Fruit fly (Drosophila melanogaster) whole organism, embryonic: Measurements from ENCODE around the gene CG13996.

Experiments used
- CG10209 ChIP-seq: fragments of 200-800 bp; sonication (Bioruptor generic); optimal IDR thresholded peaks from 3 replicates; lab custom pipeline; 2017; ENCODE audit warnings: missing biosample characterization, mild to moderate bottlenecking, missing genetic modification characterization, missing genetic modification reagents
- CG10267 ChIP-seq: fragments of 200-800 bp; sonication (Bioruptor generic); optimal IDR thresholded peaks from 2 replicates; lab custom pipeline; 2018; ENCODE audit warnings: missing biosample characterization, mild to moderate bottlenecking, missing genetic modification characterization, moderate library complexity
- CG10543 ChIP-seq: fragments of 200-800 bp; sonication (Bioruptor generic); optimal IDR thresholded peaks from 3 replicates; lab custom pipeline; 2017; ENCODE audit warnings: missing biosample characterization, mild to moderate bottlenecking, missing genetic modification characterization, moderate library complexity
- CG13424 ChIP-seq: fragments of 200-800 bp; sonication (Bioruptor generic); optimal IDR thresholded peaks from 2 replicates; lab custom pipeline; 2019; ENCODE audit warnings: missing biosample characterization, mild to moderate bottlenecking, missing genetic modification characterization, moderate library complexity
- CG14441 ChIP-seq: fragments of 200-800 bp; sonication (Bioruptor generic); IDR thresholded peaks from 2 replicates; pipeline ENCODE4 v1.3.6; 2022; ENCODE audit warnings: missing biosample characterization, missing genetic modification characterization
- CG14710 ChIP-seq: fragments of 200-800 bp; sonication (Bioruptor generic); optimal IDR thresholded peaks from 3 replicates; lab custom pipeline; 2019; ENCODE audit warnings: missing biosample characterization, mild to moderate bottlenecking, missing genetic modification characterization, moderate library complexity
- CG15073 ChIP-seq: fragments of 200-800 bp; sonication (Bioruptor generic); optimal IDR thresholded peaks from 2 replicates; lab custom pipeline; 2016; ENCODE audit warnings: missing biosample characterization, missing genetic modification characterization
- CG15269 ChIP-seq: fragments of 200-800 bp; sonication (Bioruptor generic); optimal IDR thresholded peaks from 2 replicates; lab custom pipeline; 2018; ENCODE audit warnings: missing biosample characterization, mild to moderate bottlenecking, missing genetic modification characterization, moderate library complexity
- CG15479 ChIP-seq: fragments of 200-800 bp; sonication (Bioruptor generic); optimal IDR thresholded peaks from 3 replicates; lab custom pipeline; 2019; ENCODE audit warnings: missing biosample characterization, mild to moderate bottlenecking, missing genetic modification characterization, moderate library complexity
- CG1603 ChIP-seq: fragments of 200-800 bp; sonication (Bioruptor generic); optimal IDR thresholded peaks from 2 replicates; lab custom pipeline; 2019; ENCODE audit warnings: missing biosample characterization, mild to moderate bottlenecking, missing genetic modification characterization, moderate library complexity
- CG3163 ChIP-seq: fragments of 200-800 bp; sonication (Bioruptor generic); optimal IDR thresholded peaks from 3 replicates; lab custom pipeline; 2016; ENCODE audit warnings: missing biosample characterization, missing genetic modification characterization
- CG3726 ChIP-seq: fragments of 200-800 bp; sonication (Bioruptor generic); IDR thresholded peaks from 3 replicates; pipeline ENCODE4, ENCODE4 v1.3.6; 2022; ENCODE audit warnings: missing biosample characterization, missing genetic modification characterization
- CG7372 ChIP-seq: fragments of 200-800 bp; sonication (Bioruptor generic); IDR thresholded peaks from 2 replicates; pipeline ENCODE4 v1.3.6; 2022; ENCODE audit warnings: missing biosample characterization, missing genetic modification characterization
- CG7745 ChIP-seq: fragments of 200-800 bp; sonication (Bioruptor generic); optimal IDR thresholded peaks from 2 replicates; lab custom pipeline; 2018; ENCODE audit warnings: missing biosample characterization, mild to moderate bottlenecking, missing genetic modification characterization, moderate library complexity
- CG7786 ChIP-seq: fragments of 200-800 bp; sonication (Bioruptor generic); optimal IDR thresholded peaks from 2 replicates; lab custom pipeline; 2016; ENCODE audit warnings: missing biosample characterization, missing genetic modification characterization
- Camta ChIP-seq: fragments of 200-800 bp; sonication (Bioruptor generic); optimal IDR thresholded peaks from 2 replicates; lab custom pipeline; 2016; ENCODE audit warnings: missing biosample characterization, missing genetic modification characterization
- Deaf1 ChIP-seq: fragments of 200-800 bp; optimal IDR thresholded peaks from 3 replicates; lab custom pipeline; 2019; ENCODE audit warnings: missing biosample characterization, mild to moderate bottlenecking, missing genetic modification characterization, moderate library complexity
- Dek ChIP-seq: fragments of 200-800 bp; sonication (Bioruptor generic); optimal IDR thresholded peaks from 3 replicates; lab custom pipeline; 2019; ENCODE audit warnings: missing biosample characterization, mild to moderate bottlenecking, missing genetic modification characterization, moderate library complexity
- Dref ChIP-seq: fragments of 200-800 bp; sonication (Bioruptor generic); IDR thresholded peaks from 2 replicates; pipeline ENCODE4 v1.3.6; 2022; ENCODE audit warnings: missing biosample characterization, missing genetic modification characterization
- Ets65A ChIP-seq: fragments of 200-800 bp; sonication (Bioruptor generic); peaks from one replicate; lab custom pipeline; 2016; ENCODE audit warnings: missing biosample characterization, missing genetic modification characterization
- H15 ChIP-seq: fragments of 200-800 bp; sonication (Bioruptor generic); IDR thresholded peaks from 3 replicates; pipeline ENCODE4 v1.3.6; 2022; ENCODE audit warnings: missing biosample characterization, missing genetic modification characterization
- HLHmδ ChIP-seq: fragments of 200-800 bp; sonication (Bioruptor generic); optimal IDR thresholded peaks from 2 replicates; lab custom pipeline; 2018; ENCODE audit warnings: missing biosample characterization, mild to moderate bottlenecking, missing genetic modification characterization, moderate library complexity
- HmgZ ChIP-seq: fragments of 200-800 bp; sonication (Bioruptor generic); optimal IDR thresholded peaks from 2 replicates; lab custom pipeline; 2018; ENCODE audit warnings: missing biosample characterization, mild to moderate bottlenecking, missing genetic modification characterization
- Hmx ChIP-seq: fragments of 200-800 bp; sonication (Bioruptor generic); optimal IDR thresholded peaks from 2 replicates; lab custom pipeline; 2016; ENCODE audit warnings: missing biosample characterization, missing genetic modification characterization
- Mad ChIP-seq: fragments of 200-800 bp; sonication (Bioruptor generic); optimal IDR thresholded peaks from 2 replicates; lab custom pipeline; 2016; ENCODE audit warnings: missing biosample characterization, missing genetic modification characterization
- NC2β ChIP-seq: fragments of 200-800 bp; sonication (Bioruptor generic); optimal IDR thresholded peaks from 2 replicates; lab custom pipeline; 2016; ENCODE audit warnings: missing biosample characterization, missing genetic modification characterization
- NK7.1 ChIP-seq: fragments of 200-800 bp; sonication (Bioruptor generic); optimal IDR thresholded peaks from 3 replicates; lab custom pipeline; 2016; ENCODE audit warnings: missing biosample characterization, missing genetic modification characterization
- Sin3A ChIP-seq: fragments of >200 bp; optimal IDR thresholded peaks from 2 replicates; lab custom pipeline; 2018
- Spps ChIP-seq: fragments of 200-800 bp; sonication (Bioruptor generic); optimal IDR thresholded peaks from 2 replicates; lab custom pipeline; 2018; ENCODE audit warnings: missing biosample characterization, mild to moderate bottlenecking, missing genetic modification characterization
- Usf ChIP-seq: fragments of 200-800 bp; sonication (Bioruptor generic); optimal IDR thresholded peaks from 2 replicates; lab custom pipeline; 2017; ENCODE audit warnings: missing genotype, missing biosample characterization, missing genetic modification characterization
- bigmax ChIP-seq: fragments of 200-800 bp; sonication (Bioruptor generic); optimal IDR thresholded peaks from 2 replicates; lab custom pipeline; 2018; ENCODE audit warnings: missing biosample characterization, mild to moderate bottlenecking, missing genetic modification characterization
- chinmo ChIP-seq: fragments of 200-800 bp; sonication (Bioruptor generic); IDR thresholded peaks from 4 replicates; pipeline ENCODE4 v1.3.6; 2022; ENCODE audit warnings: missing biosample characterization, missing genetic modification characterization; ENCODE audit not compliant: partially characterized antibody
- dpn ChIP-seq, 2 experiments: fragments of 200-800 bp; sonication (Bioruptor generic); optimal IDR thresholded peaks; 3 replicates each; lab custom pipeline; 2016; ENCODE audit warnings: missing biosample characterization in 2 of 2, missing genetic modification characterization in 2 of 2
- fd96Cb ChIP-seq: fragments of 200-800 bp; sonication (Bioruptor generic); optimal IDR thresholded peaks from 2 replicates; lab custom pipeline; 2018; ENCODE audit warnings: missing biosample characterization, mild to moderate bottlenecking, missing genetic modification characterization, moderate library complexity
- gcm ChIP-seq: fragments of 200-800 bp; sonication (Bioruptor generic); optimal IDR thresholded peaks from 2 replicates; lab custom pipeline; 2019; ENCODE audit warnings: missing biosample characterization, mild to moderate bottlenecking, missing genetic modification characterization, moderate library complexity
- gem ChIP-seq: fragments of 200-800 bp; sonication (Bioruptor generic); optimal IDR thresholded peaks from 2 replicates; lab custom pipeline; 2019; ENCODE audit warnings: missing biosample characterization, mild to moderate bottlenecking, missing genetic modification characterization, moderate library complexity
- gfzf ChIP-seq: fragments of 200-800 bp; sonication (Bioruptor generic); optimal IDR thresholded peaks from 2 replicates; lab custom pipeline; 2016; ENCODE audit warnings: missing biosample characterization, mild to moderate bottlenecking, missing genetic modification characterization, moderate library complexity
- gsb ChIP-seq: fragments of 200-800 bp; sonication (Bioruptor generic); IDR thresholded peaks from 2 replicates; pipeline ENCODE4 v1.3.6; 2022; ENCODE audit warnings: missing biosample characterization, missing genetic modification characterization
- ind ChIP-seq: fragments of 200-800 bp; sonication (Bioruptor generic); optimal IDR thresholded peaks from 3 replicates; lab custom pipeline; 2016; ENCODE audit warnings: missing biosample characterization, missing genetic modification characterization
- jigr1 ChIP-seq: fragments of 200-800 bp; sonication (Bioruptor generic); IDR thresholded peaks from 3 replicates; pipeline ENCODE4 v1.3.6; 2022; ENCODE audit warnings: missing biosample characterization, missing genetic modification characterization
- jing ChIP-seq: fragments of 200-800 bp; sonication (Bioruptor generic); optimal IDR thresholded peaks from 2 replicates; lab custom pipeline; 2018; ENCODE audit warnings: missing biosample characterization, mild to moderate bottlenecking, missing genetic modification characterization
- lola ChIP-seq, 3 experiments: fragments of >200 bp in 2 of 3; fragments of 200-800 bp in 1 of 3; sonication (Bioruptor generic) in 1 of 3; optimal IDR thresholded peaks; 2 replicates each; lab custom pipeline; 2017 to 2019; ENCODE audit warnings: missing biosample characterization in 3 of 3, missing genetic modification characterization in 3 of 3, mild to moderate bottlenecking in 1 of 3, moderate library complexity in 1 of 3
- pho ChIP-seq: fragments of 200-800 bp; sonication (Bioruptor generic); optimal IDR thresholded peaks from 2 replicates; lab custom pipeline; 2016; ENCODE audit warnings: missing biosample characterization, missing genetic modification characterization
- sna ChIP-seq: fragments of 200-800 bp; sonication (Bioruptor generic); IDR thresholded peaks from 2 replicates; pipeline ENCODE4 v1.3.6; 2022; ENCODE audit warnings: missing biosample characterization, missing genetic modification characterization; ENCODE audit not compliant: partially characterized antibody
- tna ChIP-seq: fragments of 200-800 bp; sonication (Bioruptor generic); IDR thresholded peaks from 2 replicates; pipeline ENCODE4 v1.3.6; 2022; ENCODE audit warnings: missing biosample characterization, missing genetic modification characterization; ENCODE audit not compliant: partially characterized antibody
- ttk ChIP-seq: fragments of 200-800 bp; sonication (Bioruptor generic); IDR thresholded peaks from 2 replicates; pipeline ENCODE4 v2.1.2; 2022; ENCODE audit warnings: missing biosample characterization, missing genetic modification characterization
- tup ChIP-seq: fragments of 200-800 bp; sonication (Bioruptor generic); optimal IDR thresholded peaks from 2 replicates; lab custom pipeline; 2016; ENCODE audit warnings: missing biosample characterization, mild to moderate bottlenecking, missing genetic modification characterization, moderate library complexity
- twi ChIP-seq: fragments of 200-800 bp; optimal IDR thresholded peaks from 2 replicates; lab custom pipeline; 2019; ENCODE audit warnings: missing biosample characterization, mild to moderate bottlenecking, missing genetic modification characterization, moderate library complexity
- unpg ChIP-seq: fragments of 200-800 bp; sonication (Bioruptor generic); optimal IDR thresholded peaks from 3 replicates; lab custom pipeline; 2018; ENCODE audit warnings: missing biosample characterization, mild to moderate bottlenecking, missing genetic modification characterization, moderate library complexity
- zfh1 ChIP-seq: fragments of 200-800 bp; sonication (Bioruptor generic); IDR thresholded peaks from 3 replicates; pipeline ENCODE4 v1.3.6; 2022; ENCODE audit warnings: missing biosample characterization, missing genetic modification characterization

Gene CG13996

DNA sequence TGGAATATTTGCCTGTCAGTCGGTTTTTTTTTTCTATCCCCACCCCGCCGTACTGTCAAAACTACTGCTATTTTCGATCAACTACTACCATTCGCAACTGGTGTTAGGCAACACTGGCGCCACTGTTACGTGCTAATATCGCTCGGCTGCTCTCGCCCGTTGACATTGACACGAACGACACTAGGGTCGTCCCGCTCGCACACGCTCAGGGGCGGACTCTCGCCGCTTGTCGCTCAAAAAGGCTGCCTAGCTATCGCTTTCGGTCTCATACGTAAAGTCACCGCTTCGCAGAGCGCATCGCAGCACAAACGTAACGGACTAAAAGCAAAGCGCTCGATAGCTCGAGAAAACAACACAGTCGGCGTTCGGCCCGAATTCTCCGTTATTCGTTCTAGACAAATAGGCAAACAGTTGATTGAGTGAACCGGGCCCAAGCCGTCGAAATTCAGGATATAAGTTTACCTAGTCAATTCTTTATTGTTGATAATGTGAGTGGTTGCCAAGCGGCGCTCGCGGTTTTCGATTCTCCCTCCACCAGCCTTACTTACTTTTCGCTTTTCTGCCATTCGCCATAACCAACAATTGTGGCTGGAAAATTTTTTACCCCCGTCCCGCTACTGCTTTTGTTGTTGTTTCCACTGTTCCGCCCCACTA, 38.2 kb upstream of the CG13996 start (continued):
- TF ChIP-seq Ets65A (GFP tag; lab: Kevin White, UChicago) (no peak), Deaf1 (tag; lab: Kevin White, UChicago) (peak; percentile 72), Dek (peak; percentile 41), CG10543 (GFP tag; lab: Kevin White, UChicago) (peak; percentile 94), CG10209 (GFP tag; lab: Kevin White, UChicago) (peak; percentile 18), HmgZ (tag; lab: Kevin White, UChicago) (peak; percentile 78), tna (GFP tag; lab: Robert Waterston, UW) (no peak), pho (GFP tag; lab: Kevin White, UChicago) (peak; percentile 38), CG3163 (GFP tag; lab: Kevin White, UChicago) (peak; percentile 43), NK7.1 (GFP tag; lab: Kevin White, UChicago) (peak; percentile 33), jing (GFP tag; lab: Kevin White, UChicago) (no peak), ind (GFP tag; lab: Kevin White, UChicago) (no peak), gcm (GFP tag; lab: Kevin White, UChicago) (no peak), lola (GFP tag; optimal IDR thresholded peaks at IDR 0.05; lab: Kevin White, UChicago) (no peak), chinmo (no peak), Usf (GFP tag; lab: Kevin White, UChicago) (no peak), HLHmδ (GFP tag; lab: Kevin White, UChicago) (peak; percentile 44), CG1603 (peak; percentile 56), CG14441 (GFP tag; lab: Robert Waterston, UW) (no peak), tup (no peak), Mad (GFP tag; lab: Kevin White, UChicago) (no peak), CG15479 (GFP tag; lab: Kevin White, UChicago) (no peak), H15 (GFP tag; lab: Robert Waterston, UW) (no peak), CG3726 (GFP tag; lab: Robert Waterston, UW) (no peak), dpn (GFP tag; optimal IDR thresholded peaks at IDR 0.05; lab: Kevin White, UChicago) (peak; percentile 31 to 59), CG15269 (peak; percentile 38), gsb (GFP tag; lab: Robert Waterston, UW) (no peak), Hmx (no peak), gfzf (GFP tag; lab: Kevin White, UChicago) (no peak), fd96Cb (tag; lab: Kevin White, UChicago) (no peak), CG13424 (tag; lab: Kevin White, UChicago) (peak; percentile 31), CG10267 (tag; lab: Kevin White, UChicago) (peak; percentile 88), jigr1 (GFP tag; lab: Robert Waterston, UW) (no peak), twi (tag; lab: Kevin White, UChicago) (peak; percentile 15), NC2β (GFP tag; lab: Kevin White, UChicago) (no peak), CG15073 (GFP tag; lab: Kevin White, UChicago) (no peak), Spps (tag; lab: Kevin White, UChicago) (no peak), CG7786 (GFP tag; lab: Kevin White, UChicago) (peak; percentile 11), gem (tag; lab: Kevin White, UChicago) (no peak), Dref (GFP tag; lab: Robert Waterston, UW) (no peak), Sin3A (lab: Kevin White, UChicago) (no peak), CG14710 (peak; percentile 43), bigmax (GFP tag; lab: Kevin White, UChicago) (peak; percentile 55), zfh1 (no peak), CG7372 (GFP tag; lab: Robert Waterston, UW) (no peak), ttk (GFP tag; lab: Robert Waterston, UW) (no peak), sna (GFP tag; lab: Robert Waterston, UW) (no peak), unpg (GFP tag; lab: Kevin White, UChicago) (peak; percentile 19), CG7745 (tag; lab: Kevin White, UChicago) (no peak), Camta (GFP tag; lab: Kevin White, UChicago) (peak; percentile 28)
